Fruit fly (Drosophila melanogaster): Measurements from ENCODE around the gene CG42353.

Gene CG42353

DNA sequence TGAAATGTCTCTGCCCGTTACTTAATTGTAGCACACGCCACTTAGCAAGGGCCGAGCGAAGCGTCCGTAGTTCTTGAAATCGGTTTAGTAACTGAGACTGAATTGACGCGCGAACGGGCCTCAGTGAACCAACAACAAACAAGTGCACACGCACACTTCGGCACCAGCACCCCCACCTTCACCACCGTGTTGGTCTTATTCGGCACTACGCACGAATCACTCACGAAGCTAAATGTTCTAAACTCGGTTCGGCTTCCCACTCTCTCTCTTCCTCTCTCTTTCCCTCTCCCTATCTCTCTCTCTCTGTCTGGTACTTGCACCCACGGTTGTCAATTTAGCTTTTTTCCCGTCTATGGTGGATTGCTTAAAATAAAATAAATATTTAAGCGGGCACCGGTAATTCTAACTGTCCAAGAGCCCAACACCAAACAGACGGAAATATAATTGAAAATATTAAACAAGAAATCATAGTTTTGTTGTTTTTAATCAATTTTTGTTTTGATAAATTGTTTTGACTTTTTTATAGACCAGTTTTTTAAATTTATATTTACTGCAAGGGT, 13.2 kb downstream of the CG42353 start, which contains the start of gene Tob (continued):
- no peak for TF ChIP-seq CG12104 (GFP tag; optimal IDR thresholded peaks at IDR 0.05)
- no peak for TF ChIP-seq CG10462 (GFP tag; optimal IDR thresholded peaks at IDR 0.05)
- TF ChIP-seq CG18011 (GFP tag; optimal IDR thresholded peaks at IDR 0.05) = no peak
- TF ChIP-seq CkIIα-i1 (GFP tag; IDR thresholded peaks at IDR 0.05) = no peak
- no peak for TF ChIP-seq tio (GFP tag; optimal IDR thresholded peaks at IDR 0.05)
- peak; percentile 81 to 89 for TF ChIP-seq Trl (optimal IDR thresholded peaks at IDR 0.05)
- TF ChIP-seq Trl (GFP tag; optimal IDR thresholded peaks at IDR 0.05) = peak; percentile 21
- no peak for TF ChIP-seq CG16779 (GFP tag; IDR thresholded peaks at IDR 0.05)
- peak; percentile 12 for TF ChIP-seq Hsf (GFP tag; optimal IDR thresholded peaks at IDR 0.05)
- TF ChIP-seq ind (GFP tag; optimal IDR thresholded peaks at IDR 0.05) = no peak
- TF ChIP-seq fd64A (GFP tag; optimal IDR thresholded peaks at IDR 0.05) = peak; percentile 12
- TF ChIP-seq CG12299 (tag; optimal IDR thresholded peaks at IDR 0.05) = no peak
- no peak for TF ChIP-seq bigmax (GFP tag; optimal IDR thresholded peaks at IDR 0.05)
- no peak for TF ChIP-seq Six4 (GFP tag; optimal IDR thresholded peaks at IDR 0.05)
- TF ChIP-seq Sox102F (GFP tag; optimal IDR thresholded peaks at IDR 0.05) = peak; percentile 20
- TF ChIP-seq D (optimal IDR thresholded peaks at IDR 0.05) = no peak
- no peak for TF ChIP-seq D (GFP tag; optimal IDR thresholded peaks at IDR 0.05)
- peak; percentile 22 for TF ChIP-seq her (GFP tag; optimal IDR thresholded peaks at IDR 0.05)
- 0 out of 4 replicates have a peak, but pooled peaks have one; percentile 21 for TF ChIP-seq Dll (GFP tag; IDR thresholded peaks at IDR 0.05; ENCODE audit: partially characterized antibody)
- no peak for TF ChIP-seq CG4854 (GFP tag; optimal IDR thresholded peaks at IDR 0.05)
- TF ChIP-seq CG14014 (GFP tag; IDR thresholded peaks at IDR 0.05) = peak; percentile 28; the same call in 1 of the 2 replicates
- TF ChIP-seq Opbp (GFP tag; IDR thresholded peaks at IDR 0.05; ENCODE audit: partially characterized antibody) = no peak
- no peak for TF ChIP-seq CG7963 (GFP tag; IDR thresholded peaks at IDR 0.05; ENCODE audit: partially characterized antibody)
- no peak for TF ChIP-seq h (optimal IDR thresholded peaks at IDR 0.05)
- no peak for TF ChIP-seq NFAT (GFP tag; IDR thresholded peaks at IDR 0.05)
- peak; percentile 17 for TF ChIP-seq CG17829 (tag; optimal IDR thresholded peaks at IDR 0.05)
- no peak for TF ChIP-seq CG12236 (GFP tag; optimal IDR thresholded peaks at IDR 0.05)
- no peak for TF ChIP-seq Nf-YA (GFP tag; IDR thresholded peaks at IDR 0.05)
- peak; percentile 61 for TF ChIP-seq Drgx (GFP tag; IDR thresholded peaks at IDR 0.05)
- TF ChIP-seq Oaz (GFP tag; IDR thresholded peaks at IDR 0.05) = no peak
- no peak for TF ChIP-seq CG31441 (GFP tag; IDR thresholded peaks at IDR 0.05)
- TF ChIP-seq wdn (GFP tag; IDR thresholded peaks at IDR 0.05) = no peak
- TF ChIP-seq H15 (GFP tag; IDR thresholded peaks at IDR 0.05) = no peak
- peak; percentile 54; the same call in 1 of the 2 replicates for TF ChIP-seq Bgb (GFP tag; IDR thresholded peaks at IDR 0.05; ENCODE audit: partially characterized antibody)
- TF ChIP-seq NK7.1 (GFP tag; optimal IDR thresholded peaks at IDR 0.05) = no peak
- no peak for TF ChIP-seq hkb (optimal IDR thresholded peaks at IDR 0.05)
- peak; percentile 30; the same call in 1 of the 2 replicates for TF ChIP-seq hkb (GFP tag; IDR thresholded peaks at IDR 0.05)
- TF ChIP-seq HLH54F (GFP tag; optimal IDR thresholded peaks at IDR 0.05) = no peak
- TF ChIP-seq da (GFP tag; optimal IDR thresholded peaks at IDR 0.05) = no peak
- TF ChIP-seq CG12942 (GFP tag; optimal IDR thresholded peaks at IDR 0.05) = no peak
- TF ChIP-seq pnt (GFP tag; optimal IDR thresholded peaks at IDR 0.05) = no peak
- no peak for TF ChIP-seq nau (GFP tag; optimal IDR thresholded peaks at IDR 0.05)
- no peak for TF ChIP-seq CG1529 (GFP tag; optimal IDR thresholded peaks at IDR 0.05)
- TF ChIP-seq CG3281 (GFP tag; optimal IDR thresholded peaks at IDR 0.05) = peak; percentile 2
- TF ChIP-seq CG10274 (GFP tag; optimal IDR thresholded peaks at IDR 0.05) = no peak
- no peak for TF ChIP-seq Tbp (GFP tag; optimal IDR thresholded peaks at IDR 0.05)
- TF ChIP-seq mld (GFP tag; IDR thresholded peaks at IDR 0.05; ENCODE audit: partially characterized antibody) = 0 out of 3 replicates have a peak, but pooled peaks have one; percentile 14
- TF ChIP-seq MBD-R2 (GFP tag; IDR thresholded peaks at IDR 0.05) = peak; percentile 27; the same call in 1 of the 2 replicates
- TF ChIP-seq bowl (GFP tag; IDR thresholded peaks at IDR 0.05) = no peak
- TF ChIP-seq CG11247 (GFP tag; IDR thresholded peaks at IDR 0.05) = no peak
- no peak for TF ChIP-seq CG12744 (GFP tag; optimal IDR thresholded peaks at IDR 0.05)
- TF ChIP-seq vnd (GFP tag; IDR thresholded peaks at IDR 0.05; ENCODE audit: partially characterized antibody) = 0 out of 3 replicates have a peak, but pooled peaks have one; percentile 9
- no peak for TF ChIP-seq CG16863 (GFP tag; optimal IDR thresholded peaks at IDR 0.05)
